Fruit fly (Drosophila melanogaster) S2 (cell line): ENCODE data around the gene CG7573.

ENCODE experiments used
- CG8478 ChIP-seq: fragments of >200 bp; optimal IDR thresholded peaks from 2 replicates; lab custom pipeline; 2018
- CTCF ChIP-seq, 2 experiments: fragments of >200 bp; optimal IDR thresholded peaks; 2 replicates each; lab custom pipeline; 2018

DNA sequence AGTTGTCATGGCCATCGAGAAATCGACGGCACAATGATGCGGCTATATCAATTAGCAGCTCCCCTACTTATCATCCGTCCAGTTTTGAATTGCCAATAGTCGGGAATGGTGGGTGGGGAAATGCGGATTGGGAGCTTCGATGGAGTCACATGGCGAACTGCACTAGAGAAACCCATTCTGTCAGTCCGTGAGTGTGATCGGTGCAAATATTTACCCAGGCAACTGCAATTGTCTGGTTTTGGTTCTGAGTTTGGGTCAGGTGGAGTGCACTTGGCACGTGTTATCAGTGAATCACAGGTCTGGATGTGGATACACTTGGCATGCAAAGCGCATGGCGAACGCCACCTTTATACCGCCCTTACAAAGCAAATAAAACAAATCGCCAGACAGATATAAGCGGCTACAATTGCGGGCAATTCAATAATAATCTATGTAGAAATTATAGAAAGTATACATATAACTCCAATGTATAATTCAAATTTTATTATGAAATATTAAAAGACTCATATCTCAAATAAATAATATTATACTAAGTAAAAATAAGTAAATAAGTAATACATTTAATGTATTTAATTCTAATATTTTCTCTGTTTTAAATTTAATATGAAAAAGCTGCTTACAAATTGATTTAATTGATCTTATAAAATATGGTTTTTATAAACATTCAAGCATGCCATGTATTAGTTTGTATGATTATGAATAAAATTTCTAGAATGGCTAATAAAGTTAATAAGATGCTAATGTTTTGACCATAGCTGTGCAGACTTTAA lies 39.1 kb upstream of the CG7573 start:
- TF ChIP-seq CG8478 (lab: Kevin White, UChicago) (no peak), CTCF (optimal IDR thresholded peaks at IDR 0.05; lab: Kevin White, UChicago) (no peak)
